Fruit fly (Drosophila melanogaster) whole organism, prepupa: ENCODE measurements around the gene CtsB.

Source experiments
- CG10669 ChIP-seq: fragments of 200-800 bp; sonication (Bioruptor generic); optimal IDR thresholded peaks from 3 replicates; lab custom pipeline; 2018; ENCODE audit warnings: missing biosample characterization, mild to moderate bottlenecking, missing genetic modification characterization, moderate library complexity
- topi ChIP-seq: fragments of 200-800 bp; sonication (Bioruptor generic); optimal IDR thresholded peaks from 3 replicates; lab custom pipeline; 2016; ENCODE audit warnings: missing biosample characterization, missing genetic modification characterization

DNA sequence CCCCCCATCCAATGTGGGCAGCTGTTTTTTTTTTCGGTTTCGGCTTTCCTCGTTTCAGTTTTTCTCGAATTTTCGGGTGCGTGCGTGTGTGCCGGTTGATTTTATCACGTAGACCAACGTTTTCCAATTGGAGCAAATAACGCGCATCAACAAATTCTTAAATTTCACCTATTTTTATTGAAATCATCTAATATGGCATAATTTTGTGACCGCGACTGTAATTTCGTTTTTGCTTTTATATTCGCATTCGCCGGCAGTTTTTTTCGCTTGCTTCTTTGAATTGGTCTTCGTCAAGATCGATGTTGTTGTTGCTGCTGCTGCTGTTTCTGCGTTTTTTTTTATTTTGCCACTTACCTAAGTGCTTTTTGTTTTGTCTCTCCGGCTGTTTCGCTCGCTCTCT is 27.5 kb downstream of the CtsB start:
- TF ChIP-seq CG10669 (GFP tag; lab: Kevin White, UChicago) (peak; percentile 26), topi (GFP tag; lab: Kevin White, UChicago) (peak; percentile 62)
